Fruit fly (Drosophila melanogaster): Measurements from ENCODE around the gene CG18628.
A peak's percentile ranks its signal among the peaks of the same experiment; 100 is the strongest.

CG18628 gene

DNA sequence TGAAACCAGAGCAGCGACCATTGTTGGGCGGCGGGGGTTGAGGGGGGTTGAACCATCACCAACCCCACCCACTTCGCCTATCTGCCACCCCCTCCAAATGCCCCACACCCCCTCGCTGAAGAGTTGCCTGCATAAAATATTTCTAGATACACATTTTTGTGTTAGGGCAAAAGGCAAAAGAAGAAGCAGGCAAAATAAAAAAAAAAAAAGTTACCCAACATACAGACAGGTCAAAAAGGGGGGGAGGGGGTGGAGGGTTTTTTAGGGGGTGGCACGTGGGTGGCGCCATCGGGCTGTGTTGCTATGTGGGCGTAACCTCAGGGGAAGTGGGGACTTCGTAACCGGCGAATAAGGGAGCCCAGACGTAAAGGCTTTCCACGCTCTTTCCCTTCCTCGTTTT is 33.0 kb downstream of the CG18628 start:
- TF ChIP-seq CG4318 (GFP tag; optimal IDR thresholded peaks at IDR 0.05), result no peak
- no peak for TF ChIP-seq fd59A (GFP tag; optimal IDR thresholded peaks at IDR 0.05)
- 0 out of 3 replicates have a peak, but pooled peaks have one; percentile 15 for TF ChIP-seq eg (GFP tag; IDR thresholded peaks at IDR 0.05)

DNA sequence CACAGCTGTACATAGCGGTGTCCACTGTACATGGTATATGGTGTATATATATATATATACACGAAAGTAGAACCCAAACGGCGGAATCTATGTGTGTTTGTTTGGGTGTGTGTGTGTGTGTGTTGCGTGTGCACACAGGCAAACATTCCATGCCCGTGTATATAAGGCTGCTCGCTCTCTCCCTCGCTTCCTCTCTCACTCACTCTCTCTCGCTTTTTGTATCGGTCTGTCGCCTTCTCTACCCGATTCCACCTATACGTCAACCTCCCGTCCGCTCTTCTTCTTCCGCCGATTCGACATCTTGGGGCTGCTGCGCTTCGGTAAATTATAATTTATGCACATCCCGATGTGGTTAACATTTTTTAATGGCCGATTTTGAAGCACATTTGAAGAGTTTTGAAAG is 34.6 kb downstream of the CG18628 start:
- TF ChIP-seq Eip78C (GFP tag) (no peak), Met (GFP tag; optimal IDR thresholded peaks at IDR 0.05) (peak; percentile 5), dsx (GFP tag; optimal IDR thresholded peaks at IDR 0.05; ENCODE audit: poor library complexity, severe bottlenecking) (peak; percentile 3), ss (GFP tag; optimal IDR thresholded peaks at IDR 0.05) (peak; percentile 33 to 39), CG6163 (GFP tag; IDR thresholded peaks at IDR 0.05) (peak; percentile 40; the same call in 1 of the 3 replicates), svp (GFP tag) (peak; percentile 64), acj6 (GFP tag; optimal IDR thresholded peaks at IDR 0.05) (no peak), fkh (GFP tag; optimal IDR thresholded peaks at IDR 0.05) (peak; percentile 20), Eip75B (GFP tag; optimal IDR thresholded peaks at IDR 0.05) (no peak), Gug (GFP tag; IDR thresholded peaks at IDR 0.05) (no peak), CG34406 (GFP tag; optimal IDR thresholded peaks at IDR 0.05) (no peak), CG6854 (GFP tag; optimal IDR thresholded peaks at IDR 0.05) (peak; percentile 21)

DNA sequence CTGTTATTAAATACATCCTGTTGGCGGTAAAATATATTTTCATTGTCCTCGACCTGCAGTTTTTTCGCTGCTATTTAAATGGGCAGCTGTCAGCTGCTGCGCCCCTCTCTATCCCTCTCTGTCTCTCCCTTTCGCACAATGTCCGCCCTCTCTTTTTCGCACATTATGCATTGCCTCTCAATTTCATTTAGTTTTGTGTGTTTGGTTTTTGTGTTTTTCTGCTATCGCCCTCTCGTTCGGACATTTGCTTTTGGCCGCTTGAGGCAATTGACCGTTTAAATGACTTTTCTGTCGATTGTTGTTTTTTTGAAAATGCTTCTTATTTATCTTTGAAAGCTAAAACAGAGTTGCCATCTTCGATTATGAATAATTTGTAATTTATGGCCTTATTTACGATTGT is 35.4 kb downstream of the CG18628 start:
- TF ChIP-seq svp (GFP tag), result no peak
- TF ChIP-seq CG6808 (GFP tag; optimal IDR thresholded peaks at IDR 0.05), result no peak
- no peak for TF ChIP-seq CG15336 (GFP tag; IDR thresholded peaks at IDR 0.05)
- no peak for TF ChIP-seq CG3919 (GFP tag; optimal IDR thresholded peaks at IDR 0.05)
- TF ChIP-seq CG31627 (GFP tag; optimal IDR thresholded peaks at IDR 0.05), result no peak
- no peak for TF ChIP-seq fd59A (GFP tag; optimal IDR thresholded peaks at IDR 0.05)
- no peak for TF ChIP-seq dsx (GFP tag; optimal IDR thresholded peaks at IDR 0.05; ENCODE audit: poor library complexity, severe bottlenecking)
- no peak for TF ChIP-seq CG6792 (GFP tag; optimal IDR thresholded peaks at IDR 0.05)
- no peak for TF ChIP-seq salr (GFP tag; optimal IDR thresholded peaks at IDR 0.05)
- TF ChIP-seq CG10631 (GFP tag; optimal IDR thresholded peaks at IDR 0.05), result no peak
- no peak for TF ChIP-seq CG6163 (GFP tag; IDR thresholded peaks at IDR 0.05)
- TF ChIP-seq CG3032 (tag; optimal IDR thresholded peaks at IDR 0.05), result no peak
- TF ChIP-seq Gug (GFP tag; IDR thresholded peaks at IDR 0.05), result no peak
- no peak for TF ChIP-seq CG34406 (GFP tag; optimal IDR thresholded peaks at IDR 0.05)
- no peak for TF ChIP-seq Ets21C (GFP tag; optimal IDR thresholded peaks at IDR 0.05)
- no peak for TF ChIP-seq CG10669 (GFP tag; optimal IDR thresholded peaks at IDR 0.05)

- peak; percentile 26 for TF ChIP-seq Blimp-1 (GFP tag; optimal IDR thresholded peaks at IDR 0.05)
- no peak for TF ChIP-seq Hr39 (GFP tag; optimal IDR thresholded peaks at IDR 0.05)
- peak; percentile 66 for TF ChIP-seq CG10669 (GFP tag; optimal IDR thresholded peaks at IDR 0.05)
- TF ChIP-seq vri (GFP tag; optimal IDR thresholded peaks at IDR 0.05), result peak; percentile 65
- peak in 1 of 2 experiments; percentile 42 for TF ChIP-seq salr (GFP tag; optimal IDR thresholded peaks at IDR 0.05)
- peak; percentile 24 for TF ChIP-seq Eip75B (GFP tag; optimal IDR thresholded peaks at IDR 0.05)
- peak; percentile 2 for TF ChIP-seq Smox (GFP tag; optimal IDR thresholded peaks at IDR 0.05)
- TF ChIP-seq Gug (GFP tag; IDR thresholded peaks at IDR 0.05), result no peak
- TF ChIP-seq CG6276 (GFP tag; optimal IDR thresholded peaks at IDR 0.05), result peak; percentile 87
- no peak; the same call in 1 of the 2 replicates for TF ChIP-seq CG11294 (GFP tag; IDR thresholded peaks at IDR 0.05)
- peak; percentile 34 for TF ChIP-seq CG8319 (GFP tag; optimal IDR thresholded peaks at IDR 0.05)
- TF ChIP-seq fd59A (GFP tag; optimal IDR thresholded peaks at IDR 0.05), result peak; percentile 1
- no peak for TF ChIP-seq Ets21C (GFP tag; optimal IDR thresholded peaks at IDR 0.05)
- TF ChIP-seq Sox14 (GFP tag; optimal IDR thresholded peaks at IDR 0.05), result no peak
- TF ChIP-seq spab (GFP tag; optimal IDR thresholded peaks at IDR 0.05), result peak; percentile 74
- TF ChIP-seq CG31627 (GFP tag; optimal IDR thresholded peaks at IDR 0.05), result no peak
- peak; percentile 87 for TF ChIP-seq CG6163 (GFP tag; IDR thresholded peaks at IDR 0.05)
- peak; percentile 92 to 94 for TF ChIP-seq ss (GFP tag; optimal IDR thresholded peaks at IDR 0.05)
- peak; percentile 26 for TF ChIP-seq acj6 (GFP tag; optimal IDR thresholded peaks at IDR 0.05)
- TF ChIP-seq CG7368 (GFP tag; optimal IDR thresholded peaks at IDR 0.05), result peak; percentile 24
- peak; percentile 79 for TF ChIP-seq CG6854 (GFP tag; optimal IDR thresholded peaks at IDR 0.05)
- TF ChIP-seq svp (GFP tag), result no peak
- TF ChIP-seq Eip78C (GFP tag), result peak; percentile 76
- peak; percentile 67 for TF ChIP-seq CG3032 (tag; optimal IDR thresholded peaks at IDR 0.05)
- TF ChIP-seq Lpt (GFP tag; optimal IDR thresholded peaks at IDR 0.05), result peak; percentile 62
- peak; percentile 33 for TF ChIP-seq Hr4 (GFP tag; optimal IDR thresholded peaks at IDR 0.05)
- peak; percentile 90 for TF ChIP-seq eg (GFP tag; IDR thresholded peaks at IDR 0.05)
- TF ChIP-seq Eip93F (GFP tag; optimal IDR thresholded peaks at IDR 0.05), result peak; percentile 71
- peak; percentile 52 for TF ChIP-seq Met (GFP tag; optimal IDR thresholded peaks at IDR 0.05)
- TF ChIP-seq lz (GFP tag; optimal IDR thresholded peaks at IDR 0.05), result no peak
- peak; percentile 76 for TF ChIP-seq CG16779 (tag; optimal IDR thresholded peaks at IDR 0.05)
- peak; percentile 19 for TF ChIP-seq pdm3 (GFP tag; optimal IDR thresholded peaks at IDR 0.05)
Measured at dm6 chr3L:10675635-10676393, 36.3 kb downstream of the CG18628 start.
